Fruit fly (Drosophila melanogaster) whole organism, embryonic: ENCODE data around the gene Psf3.

Experiments
- ATbp ChIP-seq: fragments of 200-800 bp; sonication (Bioruptor generic); optimal IDR thresholded peaks from 2 replicates; lab custom pipeline; 2017; ENCODE audit warnings: missing biosample characterization, mild to moderate bottlenecking, missing genetic modification characterization, missing genetic modification reagents
- Asciz ChIP-seq: fragments of 200-800 bp; sonication (Bioruptor generic); optimal IDR thresholded peaks from 2 replicates; lab custom pipeline; 2017; ENCODE audit warnings: missing biosample characterization, mild to moderate bottlenecking, missing genetic modification characterization, missing genetic modification reagents
- CG10274 ChIP-seq: fragments of 200-800 bp; sonication (Bioruptor generic); optimal IDR thresholded peaks from 3 replicates; lab custom pipeline; 2017; ENCODE audit warnings: missing biosample characterization, mild to moderate bottlenecking, missing genetic modification characterization
- CG10462 ChIP-seq: fragments of 200-800 bp; sonication (Bioruptor generic); optimal IDR thresholded peaks from 2 replicates; lab custom pipeline; 2016; ENCODE audit warnings: missing biosample characterization, missing genetic modification characterization
- CG11085 ChIP-seq: fragments of 200-800 bp; sonication (Bioruptor generic); IDR thresholded peaks from 2 replicates; pipeline ENCODE4 v1.3.6; 2022; ENCODE audit warnings: missing biosample characterization, missing genetic modification characterization
- CG15269 ChIP-seq: fragments of 200-800 bp; sonication (Bioruptor generic); optimal IDR thresholded peaks from 2 replicates; lab custom pipeline; 2018; ENCODE audit warnings: missing biosample characterization, mild to moderate bottlenecking, missing genetic modification characterization, moderate library complexity
- CG16815 ChIP-seq: fragments of 200-800 bp; sonication (Bioruptor generic); optimal IDR thresholded peaks from 3 replicates; lab custom pipeline; 2017; ENCODE audit warnings: missing biosample characterization, mild to moderate bottlenecking, missing genetic modification characterization
- CG18011 ChIP-seq: fragments of 200-800 bp; sonication (Bioruptor generic); optimal IDR thresholded peaks from 2 replicates; lab custom pipeline; 2017; ENCODE audit warnings: missing biosample characterization, missing genetic modification characterization, mild to moderate bottlenecking, moderate library complexity, missing genotype
- CG2678 ChIP-seq: fragments of 200-800 bp; sonication (Bioruptor generic); optimal IDR thresholded peaks from 3 replicates; lab custom pipeline; 2019; ENCODE audit warnings: missing biosample characterization, mild to moderate bottlenecking, missing genetic modification characterization, moderate library complexity
- CG2889 ChIP-seq: fragments of 200-800 bp; sonication (Bioruptor generic); IDR thresholded peaks from 3 replicates; pipeline ENCODE4 v1.3.6; 2022; ENCODE audit warnings: missing biosample characterization, missing genetic modification characterization
- CG8281 ChIP-seq: fragments of 200-800 bp; sonication (Bioruptor generic); optimal IDR thresholded peaks from 2 replicates; lab custom pipeline; 2018; ENCODE audit warnings: missing biosample characterization, mild to moderate bottlenecking, missing genetic modification characterization, moderate library complexity
- D19A ChIP-seq: fragments of 200-800 bp; optimal IDR thresholded peaks from 3 replicates; lab custom pipeline; 2019; ENCODE audit warnings: missing biosample characterization, mild to moderate bottlenecking, missing genetic modification characterization, moderate library complexity
- Dek ChIP-seq: fragments of 200-800 bp; sonication (Bioruptor generic); optimal IDR thresholded peaks from 3 replicates; lab custom pipeline; 2019; ENCODE audit warnings: missing biosample characterization, mild to moderate bottlenecking, missing genetic modification characterization, moderate library complexity
- Dp ChIP-seq: fragments of 200-800 bp; sonication (Bioruptor generic); optimal IDR thresholded peaks from 2 replicates; lab custom pipeline; 2018; ENCODE audit warnings: missing biosample characterization, mild to moderate bottlenecking, missing genetic modification characterization, moderate library complexity
- E2f1 ChIP-seq: fragments of 200-800 bp; sonication (Bioruptor generic); IDR thresholded peaks from 2 replicates; pipeline ENCODE4 v1.3.6; 2022; ENCODE audit warnings: missing biosample characterization, missing genetic modification characterization
- HLH54F ChIP-seq: fragments of 200-800 bp; sonication (Bioruptor generic); optimal IDR thresholded peaks from 3 replicates; lab custom pipeline; 2016; ENCODE audit warnings: missing biosample characterization, missing genetic modification characterization
- HLHmδ ChIP-seq: fragments of 200-800 bp; sonication (Bioruptor generic); optimal IDR thresholded peaks from 2 replicates; lab custom pipeline; 2018; ENCODE audit warnings: missing biosample characterization, mild to moderate bottlenecking, missing genetic modification characterization, moderate library complexity
- MESR4 ChIP-seq: fragments of 200-800 bp; sonication (Bioruptor generic); optimal IDR thresholded peaks from 2 replicates; lab custom pipeline; 2018; ENCODE audit warnings: missing biosample characterization, mild to moderate bottlenecking, missing genetic modification characterization, moderate library complexity
- Med ChIP-seq: fragments of 200-800 bp; sonication (Bioruptor generic); peaks from one replicate; lab custom pipeline; 2016; ENCODE audit warnings: missing biosample characterization, missing genetic modification characterization, mild to moderate bottlenecking, inconsistent platforms, moderate library complexity
- NFAT ChIP-seq: fragments of 200-800 bp; sonication (Bioruptor generic); IDR thresholded peaks from 2 replicates; pipeline ENCODE4 v1.3.6; 2022; ENCODE audit warnings: missing biosample characterization, missing genetic modification characterization
- Pdp1 ChIP-seq, 2 experiments: fragments of 200-800 bp; sonication (Bioruptor generic); optimal IDR thresholded peaks; 3 replicates each; lab custom pipeline; 2016; ENCODE audit warnings: missing biosample characterization in 2 of 2, missing genetic modification characterization in 2 of 2, mild to moderate bottlenecking in 1 of 2, moderate library complexity in 1 of 2
- Xrp1 ChIP-seq: fragments of 200-800 bp; sonication (Bioruptor generic); IDR thresholded peaks from 2 replicates; pipeline ENCODE4 v1.3.6; 2022; ENCODE audit warnings: missing biosample characterization, missing genetic modification characterization
- ac ChIP-seq: fragments of 200-800 bp; sonication (Bioruptor generic); optimal IDR thresholded peaks from 3 replicates; lab custom pipeline; 2017; ENCODE audit warnings: missing biosample characterization, mild to moderate bottlenecking, missing genetic modification characterization
- ara ChIP-seq: fragments of 200-800 bp; sonication (Bioruptor generic); IDR thresholded peaks from 2 replicates; pipeline ENCODE4 v1.3.6; 2022; ENCODE audit warnings: missing biosample characterization, missing genetic modification characterization
- bab2 ChIP-seq: fragments of 200-800 bp; sonication (Bioruptor generic); optimal IDR thresholded peaks from 2 replicates; lab custom pipeline; 2016; ENCODE audit warnings: missing biosample characterization, missing genetic modification characterization
- bbx ChIP-seq: fragments of 200-800 bp; sonication (Bioruptor generic); IDR thresholded peaks from 2 replicates; pipeline ENCODE4 v1.3.6; 2022; ENCODE audit warnings: missing biosample characterization, missing genetic modification characterization; ENCODE audit not compliant: partially characterized antibody
- bcd ChIP-seq: fragments of 200-800 bp; sonication (Bioruptor generic); optimal IDR thresholded peaks from 2 replicates; lab custom pipeline; 2017; ENCODE audit warnings: missing biosample characterization, mild to moderate bottlenecking, missing genetic modification characterization
- bsh ChIP-seq, 2 experiments: fragments of 200-800 bp; sonication (Bioruptor generic); optimal IDR thresholded peaks; 2 replicates each; lab custom pipeline; 2017 to 2018; ENCODE audit warnings: mild to moderate bottlenecking in 2 of 2, missing biosample characterization in 2 of 2, missing genetic modification characterization in 2 of 2, moderate library complexity in 1 of 2
- ci ChIP-seq: fragments of 200-800 bp; sonication (Bioruptor generic); IDR thresholded peaks from 3 replicates; pipeline ENCODE4 v1.3.6; 2022; ENCODE audit warnings: missing biosample characterization, missing genetic modification characterization
- fd102C ChIP-seq: fragments of 200-800 bp; sonication (Bioruptor generic); optimal IDR thresholded peaks from 2 replicates; lab custom pipeline; 2018; ENCODE audit warnings: missing biosample characterization, mild to moderate bottlenecking, missing genetic modification characterization, moderate library complexity
- gem ChIP-seq: fragments of 200-800 bp; sonication (Bioruptor generic); optimal IDR thresholded peaks from 2 replicates; lab custom pipeline; 2019; ENCODE audit warnings: missing biosample characterization, mild to moderate bottlenecking, missing genetic modification characterization, moderate library complexity
- grn ChIP-seq: fragments of 200-800 bp; sonication (Bioruptor generic); optimal IDR thresholded peaks from 3 replicates; lab custom pipeline; 2017; ENCODE audit warnings: missing biosample characterization, missing genetic modification characterization
- gsb ChIP-seq: fragments of 200-800 bp; sonication (Bioruptor generic); IDR thresholded peaks from 2 replicates; pipeline ENCODE4 v1.3.6; 2022; ENCODE audit warnings: missing biosample characterization, missing genetic modification characterization
- her ChIP-seq: fragments of 200-800 bp; sonication (Bioruptor generic); optimal IDR thresholded peaks from 2 replicates; lab custom pipeline; 2016; ENCODE audit warnings: missing biosample characterization, missing genetic modification characterization
- kay ChIP-seq: fragments of 200-800 bp; sonication (Bioruptor generic); optimal IDR thresholded peaks from 2 replicates; lab custom pipeline; 2016; ENCODE audit warnings: missing biosample characterization, missing genetic modification characterization
- lab ChIP-seq: fragments of 200-800 bp; sonication (Bioruptor generic); optimal IDR thresholded peaks from 3 replicates; lab custom pipeline; 2017; ENCODE audit warnings: missing biosample characterization, missing genetic modification characterization, mild to moderate bottlenecking, moderate library complexity, missing genetic modification reagents
- lola ChIP-seq, 3 experiments: fragments of >200 bp in 2 of 3; fragments of 200-800 bp in 1 of 3; sonication (Bioruptor generic) in 1 of 3; optimal IDR thresholded peaks; 2 replicates each; lab custom pipeline; 2017 to 2019; ENCODE audit warnings: missing biosample characterization in 3 of 3, missing genetic modification characterization in 3 of 3, mild to moderate bottlenecking in 1 of 3, moderate library complexity in 1 of 3
- lov ChIP-seq, 2 experiments: fragments of 200-800 bp in 1 of 2; fragments of >200 bp in 1 of 2; sonication (Bioruptor generic) in 1 of 2; IDR thresholded peaks in 1 of 2; optimal IDR thresholded peaks in 1 of 2; 2 replicates in 1 of 2; 3 replicates in 1 of 2; pipeline versions ENCODE4 v1.3.6 to Lab custom; 2017 to 2022; ENCODE audit warnings: missing biosample characterization in 1 of 2, missing genetic modification characterization in 1 of 2
- pan ChIP-seq, 4 experiments: fragments of >200 bp in 3 of 4; fragments of 200-800 bp in 1 of 4; sonication (Bioruptor generic) in 1 of 4; optimal IDR thresholded peaks in 3 of 4; IDR thresholded peaks in 1 of 4; 2 replicates each; pipeline versions ENCODE4 v1.3.6 to Lab custom; 2017 to 2022; ENCODE audit warnings: missing biosample characterization in 2 of 4, missing genetic modification characterization in 2 of 4, mixed read lengths in 1 of 4
- prd ChIP-seq, 3 experiments: fragments of >200 bp in 2 of 3; fragments of 200-800 bp in 1 of 3; sonication (Bioruptor generic) in 1 of 3; optimal IDR thresholded peaks in 2 of 3; IDR thresholded peaks in 1 of 3; 2 replicates in 2 of 3; 3 replicates in 1 of 3; pipeline versions ENCODE4 v1.3.6 to Lab custom; 2017 to 2022; ENCODE audit warnings: missing biosample characterization in 1 of 3, missing genetic modification characterization in 1 of 3
- sc ChIP-seq, 3 experiments: fragments of >200 bp in 2 of 3; fragments of 200-800 bp in 1 of 3; sonication (Bioruptor generic) in 1 of 3; optimal IDR thresholded peaks; 2 replicates in 2 of 3; 3 replicates in 1 of 3; lab custom pipeline; 2017; ENCODE audit warnings: mild to moderate bottlenecking in 1 of 3, missing biosample characterization in 1 of 3, missing genetic modification characterization in 1 of 3, missing genetic modification reagents in 1 of 3
- sd ChIP-seq: fragments of 200-800 bp; sonication (Bioruptor generic); optimal IDR thresholded peaks from 3 replicates; lab custom pipeline; 2018; ENCODE audit warnings: missing biosample characterization, mild to moderate bottlenecking, missing genetic modification characterization, moderate library complexity
- sens ChIP-seq: fragments of 200-800 bp; sonication (Bioruptor generic); peaks from one replicate; lab custom pipeline; 2016; ENCODE audit warnings: missing biosample characterization, missing genetic modification characterization
- sna ChIP-seq: fragments of 200-800 bp; sonication (Bioruptor generic); IDR thresholded peaks from 2 replicates; pipeline ENCODE4 v1.3.6; 2022; ENCODE audit warnings: missing biosample characterization, missing genetic modification characterization; ENCODE audit not compliant: partially characterized antibody
- sug ChIP-seq: fragments of 200-800 bp; optimal IDR thresholded peaks from 2 replicates; lab custom pipeline; 2019; ENCODE audit warnings: missing biosample characterization, mild to moderate bottlenecking, missing genetic modification characterization, moderate library complexity
- unpg ChIP-seq: fragments of 200-800 bp; sonication (Bioruptor generic); optimal IDR thresholded peaks from 3 replicates; lab custom pipeline; 2018; ENCODE audit warnings: missing biosample characterization, mild to moderate bottlenecking, missing genetic modification characterization, moderate library complexity

Gene Psf3

dm6 chrX:10364556-10365227 lies 21.0 kb downstream of the Psf3 start (continued):
- TF ChIP-seq ac (GFP tag; lab: Kevin White, UChicago) (no peak), MESR4 (GFP tag; lab: Kevin White, UChicago) (no peak), Xrp1 (GFP tag; lab: Robert Waterston, UW) (peak; percentile 26; the same call in 1 of the 2 replicates), ara (0 out of 2 replicates have a peak, but pooled peaks have one; percentile 17), Pdp1 (GFP tag; optimal IDR thresholded peaks at IDR 0.05; lab: Kevin White, UChicago) (peak in 1 of 2 experiments; percentile 30), CG10274 (GFP tag; lab: Kevin White, UChicago) (no peak), lab (GFP tag; lab: Kevin White, UChicago) (peak; percentile 20), lola (GFP tag; optimal IDR thresholded peaks at IDR 0.05; lab: Kevin White, UChicago) (no peak), bab2 (GFP tag; lab: Kevin White, UChicago) (no peak), prd (optimal IDR thresholded peaks at IDR 0.05; lab: Kevin White, UChicago) (no peak), prd (GFP tag; IDR thresholded peaks at IDR 0.05; lab: Robert Waterston, UW) (no peak), CG8281 (tag; lab: Kevin White, UChicago) (no peak), NFAT (no peak), HLH54F (GFP tag; lab: Kevin White, UChicago) (no peak), Dp (GFP tag; lab: Kevin White, UChicago) (no peak), Med (GFP tag; lab: Kevin White, UChicago) (peak; percentile 34), HLHmδ (no peak), bbx (GFP tag; lab: Robert Waterston, UW) (peak; percentile 6; the same call in 1 of the 2 replicates), CG2889 (0 out of 3 replicates have a peak, but pooled peaks have one; percentile 27), sna (GFP tag; lab: Robert Waterston, UW) (no peak), sug (peak; percentile 32), ATbp (GFP tag; lab: Kevin White, UChicago) (peak; percentile 30), sens (GFP tag; lab: Kevin White, UChicago) (peak; percentile 57), Asciz (peak; percentile 6), CG11085 (GFP tag; lab: Robert Waterston, UW) (no peak), gem (tag; lab: Kevin White, UChicago) (peak; percentile 14), her (GFP tag; lab: Kevin White, UChicago) (no peak), bcd (GFP tag; lab: Kevin White, UChicago) (no peak), CG16815 (GFP tag; lab: Kevin White, UChicago) (no peak), grn (peak; percentile 63), CG15269 (tag; lab: Kevin White, UChicago) (no peak), gsb (GFP tag; lab: Robert Waterston, UW) (no peak), sc (optimal IDR thresholded peaks at IDR 0.05; lab: Kevin White, UChicago) (no peak), sc (GFP tag; optimal IDR thresholded peaks at IDR 0.05; lab: Kevin White, UChicago) (no peak), D19A (no peak), Dek (no peak), sd (tag; lab: Kevin White, UChicago) (peak; percentile 3), pan (optimal IDR thresholded peaks at IDR 0.05; lab: Kevin White, UChicago) (no peak), pan (GFP tag; optimal IDR thresholded peaks at IDR 0.05 in 1 of 2, IDR thresholded peaks at IDR 0.05 in 1 of 2) (no peak), CG2678 (tag; lab: Kevin White, UChicago) (peak; percentile 3), unpg (GFP tag; lab: Kevin White, UChicago) (peak; percentile 21), kay (no peak), E2f1 (GFP tag; lab: Robert Waterston, UW) (no peak), CG18011 (GFP tag; lab: Kevin White, UChicago) (no peak), bsh (GFP tag; optimal IDR thresholded peaks at IDR 0.05; lab: Kevin White, UChicago) (no peak), CG10462 (GFP tag; lab: Kevin White, UChicago) (peak; percentile 6), ci (no peak), lov (optimal IDR thresholded peaks at IDR 0.05; lab: Kevin White, UChicago) (no peak), lov (GFP tag; IDR thresholded peaks at IDR 0.05; lab: Robert Waterston, UW) (no peak), fd102C (GFP tag; lab: Kevin White, UChicago) (no peak)
